Worm (Caenorhabditis elegans) whole organism, mixed stage, embryonic: Measurements from ENCODE around the gene C43C3.4.

Experiments
- elt-1 ChIP-seq: sonication (generic microtip); optimal IDR thresholded peaks from 2 replicates; lab custom pipeline; 2017; ENCODE audit warnings: missing genetic modification characterization, mild to moderate bottlenecking, missing compliant biosample characterization, antibody characterized with exemption, moderate library complexity, borderline replicate concordance; ENCODE audit not compliant: insufficient read depth
- lsy-2 ChIP-seq: fragments of 150-350 bp; optimal IDR thresholded peaks from 2 replicates; lab custom pipeline; 2014; ENCODE audit warnings: missing biosample characterization, missing genetic modification characterization
- nhr-12 ChIP-seq: fragments of 150-350 bp; optimal IDR thresholded peaks from 2 replicates; lab custom pipeline; 2014; ENCODE audit warnings: missing biosample characterization, missing genetic modification characterization
- nhr-76 ChIP-seq: sonication (generic microtip); optimal IDR thresholded peaks from 2 replicates; lab custom pipeline; 2017; ENCODE audit warnings: missing biosample characterization, missing genetic modification characterization
- pha-4 ChIP-seq: fragments of 150-350 bp; optimal IDR thresholded peaks from 2 replicates; lab custom pipeline; 2018; ENCODE audit warnings: missing biosample characterization, missing genetic modification reagents, missing genetic modification characterization
- sptf-1 ChIP-seq: sonication (generic microtip); optimal IDR thresholded peaks from 2 replicates; lab custom pipeline; 2017; ENCODE audit warnings: mild to moderate bottlenecking, missing genetic modification characterization, moderate library complexity, missing compliant biosample characterization
- tbx-8 ChIP-seq: fragments of 200-800 bp; sonication (Bioruptor generic); optimal IDR thresholded peaks from 2 replicates; lab custom pipeline; 2018; ENCODE audit warnings: mild to moderate bottlenecking, missing genetic modification characterization, moderate library complexity, missing compliant biosample characterization
- unc-62 ChIP-seq: fragments of 150-350 bp; optimal IDR thresholded peaks from 2 replicates; lab custom pipeline; 2014; ENCODE audit warnings: missing biosample characterization, missing genetic modification reagents, missing genetic modification characterization
- ztf-11 ChIP-seq: fragments of 150-350 bp; optimal IDR thresholded peaks from 2 replicates; lab custom pipeline; 2014; ENCODE audit warnings: missing biosample characterization, missing genetic modification characterization

DNA sequence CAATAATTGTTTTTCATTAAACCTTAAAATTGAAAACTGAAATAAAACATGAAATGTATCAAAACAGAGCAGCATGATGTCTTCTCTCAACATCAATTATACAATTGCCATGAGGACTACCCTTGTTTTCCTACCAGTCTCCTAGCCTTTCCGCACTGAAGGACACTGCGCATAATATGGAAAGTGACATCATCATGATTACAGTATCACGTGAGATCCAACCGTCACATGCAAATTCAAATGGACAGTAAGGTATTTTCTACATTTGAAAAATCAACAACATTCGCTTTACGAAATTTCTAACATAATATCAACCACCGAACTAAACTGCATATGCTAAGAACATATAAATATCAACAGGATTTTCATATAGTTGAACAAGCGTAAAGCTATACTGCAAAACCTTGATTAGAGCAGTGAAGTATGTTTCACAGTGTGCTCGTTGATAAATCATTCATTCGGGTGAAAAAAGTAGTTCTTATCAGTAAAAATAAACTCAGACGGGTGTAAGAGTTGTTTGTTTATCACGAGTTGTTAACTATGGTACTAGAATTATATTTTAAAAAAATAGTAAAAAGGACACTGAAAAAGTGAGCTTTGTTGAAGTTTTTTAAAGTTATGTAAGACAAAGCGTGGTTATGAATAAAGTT is 35.7 kb downstream of the C43C3.4 start:
- TF ChIP-seq lsy-2 (tag; lab: Kevin White, UChicago) (no peak), ztf-11 (tag; lab: Kevin White, UChicago) (no peak), pha-4 (tag; lab: Kevin White, UChicago) (no peak), sptf-1 (tag; lab: Kevin White, UChicago) (no peak), nhr-76 (tag; lab: Kevin White, UChicago) (no peak), nhr-12 (no peak), tbx-8 (GFP tag; lab: Kevin White, UChicago) (no peak), unc-62 (no peak), elt-1 (tag; lab: Kevin White, UChicago) (no peak)
